Fruit fly (Drosophila melanogaster): ENCODE results near the gene Pcp.

DNA sequence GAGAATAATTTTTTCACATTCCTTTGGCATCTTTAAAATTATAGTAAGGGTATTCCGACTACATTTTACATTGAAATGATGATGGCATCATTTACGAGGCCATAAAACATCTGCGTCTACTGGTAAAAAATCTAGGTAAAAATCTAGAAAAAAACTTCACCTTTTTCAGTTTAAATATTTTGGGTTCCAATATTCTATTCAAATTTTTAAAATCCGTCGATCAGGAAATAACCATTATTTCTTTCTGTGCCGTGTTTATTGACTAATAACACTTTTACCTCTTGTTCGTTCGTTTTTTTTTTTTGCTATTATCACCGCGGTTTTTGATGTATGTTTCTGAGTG, 17.8 kb downstream of the Pcp start:
- no peak for TF ChIP-seq CTCF (optimal IDR thresholded peaks at IDR 0.05)
- no peak for TF ChIP-seq CG8478 (optimal IDR thresholded peaks at IDR 0.05)
